Worm (Caenorhabditis elegans) whole organism, young adult: ENCODE results near the gene ndub-2.

ENCODE experiments used
- B0035.1 ChIP-seq: sonication (generic microtip); optimal IDR thresholded peaks from 2 replicates; lab custom pipeline; 2016; ENCODE audit warnings: missing genetic modification characterization, mild to moderate bottlenecking, missing compliant biosample characterization, missing genotype, missing genetic modification reagents
- F57C9.4 ChIP-seq: sonication (generic microtip); optimal IDR thresholded peaks from 2 replicates; lab custom pipeline; 2017; ENCODE audit warnings: mild to moderate bottlenecking, missing genetic modification characterization, missing compliant biosample characterization
- ama-1 ChIP-seq, 3 experiments: fragments of 150-350 bp in 1 of 3; sonication (generic microtip) in 2 of 3; optimal IDR thresholded peaks; 2 replicates each; lab custom pipeline; 2014 to 2018; ENCODE audit warnings: missing biosample characterization in 2 of 3, missing genetic modification characterization in 2 of 3, missing genetic modification reagents in 2 of 3
- ceh-40 ChIP-seq: fragments of 200-800 bp; sonication (Bioruptor generic); IDR thresholded peaks from 2 replicates; pipeline ENCODE4 v1.3.6; 2022; ENCODE audit warnings: missing genetic modification characterization, missing compliant biosample characterization
- hlh-26 ChIP-seq: fragments of 200-800 bp; sonication (Bioruptor generic); conservative IDR thresholded peaks from 2 replicates; pipeline ENCODE4 v1.3.6; 2022; ENCODE audit warnings: missing genetic modification reagents, missing genetic modification characterization, missing compliant biosample characterization
- let-526 ChIP-seq: fragments of 200-800 bp; sonication (Bioruptor generic); IDR thresholded peaks from 2 replicates; pipeline ENCODE4 v1.3.6; 2022; ENCODE audit warnings: missing genetic modification reagents, missing genetic modification characterization, missing compliant biosample characterization
- nhr-27 ChIP-seq: fragments of 200-800 bp; sonication (Bioruptor generic); optimal IDR thresholded peaks from 2 replicates; lab custom pipeline; 2018; ENCODE audit warnings: mild to moderate bottlenecking, missing genetic modification characterization, moderate library complexity, missing compliant biosample characterization
- nhr-90 ChIP-seq: sonication (generic microtip); optimal IDR thresholded peaks from 2 replicates; lab custom pipeline; 2016; ENCODE audit warnings: missing genotype, mild to moderate bottlenecking, missing genetic modification characterization, missing compliant biosample characterization
- pha-4 ChIP-seq: fragments of 150-350 bp; sonication (generic microtip); optimal IDR thresholded peaks from 2 replicates; lab custom pipeline; 2014; ENCODE audit warnings: missing biosample characterization, missing genetic modification reagents, missing genetic modification characterization
- sdz-38 ChIP-seq: sonication (generic microtip); optimal IDR thresholded peaks from 2 replicates; lab custom pipeline; 2016; ENCODE audit warnings: missing genotype, missing genetic modification characterization, missing compliant biosample characterization
- sea-2 ChIP-seq: fragments of 200-800 bp; sonication (Bioruptor generic); IDR thresholded peaks from 2 replicates; pipeline ENCODE4 v1.3.6; 2022; ENCODE audit warnings: missing genetic modification characterization, missing compliant biosample characterization
- unc-62 ChIP-seq: fragments of 150-350 bp; optimal IDR thresholded peaks from 2 replicates; lab custom pipeline; 2014; ENCODE audit warnings: missing biosample characterization, missing genetic modification reagents, missing genetic modification characterization

DNA sequence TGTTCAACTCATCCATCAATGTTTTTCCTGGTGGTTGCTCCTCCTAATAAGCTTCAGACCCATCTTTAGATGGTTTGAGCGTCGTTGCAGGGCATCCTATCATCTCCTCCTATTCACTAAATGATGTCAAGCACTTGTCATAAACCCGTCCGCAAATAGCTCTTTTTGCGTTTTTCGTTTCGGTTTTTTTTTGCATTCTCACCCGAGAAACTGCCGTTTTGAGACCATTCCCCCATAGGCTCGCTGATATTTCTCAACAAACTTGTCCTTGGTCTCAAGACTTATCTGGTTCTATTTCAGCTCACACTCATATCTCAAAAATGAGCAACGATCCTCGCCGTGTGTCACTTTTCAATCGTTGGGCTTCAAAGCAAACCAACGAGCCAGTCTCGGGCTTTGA is 35.8 kb upstream of the ndub-2 start, which contains the start of gene cal-2:
- no peak for TF ChIP-seq nhr-90 (tag; lab: Kevin White, UChicago)
- TF ChIP-seq sea-2 (GFP tag; lab: Robert Waterston, UW) = no peak
- TF ChIP-seq unc-62 = no peak
- no peak for TF ChIP-seq nhr-27 (tag; lab: Kevin White, UChicago)
- no peak for TF ChIP-seq B0035.1
- no peak for TF ChIP-seq let-526 (GFP tag; lab: Robert Waterston, UW)
- TF ChIP-seq pha-4 = no peak
- TF ChIP-seq F57C9.4 (tag; lab: Kevin White, UChicago) = no peak
- no peak for TF ChIP-seq ceh-40 (GFP tag; lab: Robert Waterston, UW)
- no peak for TF ChIP-seq hlh-26 (GFP tag; lab: Robert Waterston, UW)
- no peak for TF ChIP-seq ama-1 (optimal IDR thresholded peaks at IDR 0.05; lab: Kevin White, UChicago)
- no peak for TF ChIP-seq ama-1 (GFP tag; optimal IDR thresholded peaks at IDR 0.05; lab: Kevin White, UChicago)
- TF ChIP-seq sdz-38 = no peak
